Worm (Caenorhabditis elegans): ENCODE data around the gene F38E9.6.

Gene F38E9.6

ce11 chrX:16389973-16390372, 42.3 kb upstream of the F38E9.6 start:
- no peak for TF ChIP-seq gei-17 (GFP tag; optimal IDR thresholded peaks at IDR 0.05)
- no peak for TF ChIP-seq athp-1 (tag; optimal IDR thresholded peaks at IDR 0.05)
- TF ChIP-seq nhr-179 (tag; optimal IDR thresholded peaks at IDR 0.05), result no peak
- TF ChIP-seq K11D2.4 (GFP tag; IDR thresholded peaks at IDR 0.05), result no peak
- TF ChIP-seq ceh-58 (GFP tag; IDR thresholded peaks at IDR 0.05), result no peak
- TF ChIP-seq xnd-1 (tag; optimal IDR thresholded peaks at IDR 0.05), result no peak
- no peak for TF ChIP-seq madf-6 (GFP tag; IDR thresholded peaks at IDR 0.05)
- no peak for TF ChIP-seq lin-54 (GFP tag; optimal IDR thresholded peaks at IDR 0.05)
- TF ChIP-seq ets-4 (GFP tag; optimal IDR thresholded peaks at IDR 0.05), result no peak
- TF ChIP-seq aptf-2 (GFP tag; conservative IDR thresholded peaks at IDR 0.05), result no peak
- TF ChIP-seq ceh-91 (GFP tag; IDR thresholded peaks at IDR 0.05), result no peak
- TF ChIP-seq F23B12.7 (tag; optimal IDR thresholded peaks at IDR 0.05; ENCODE audit: insufficient read depth), result no peak
- no peak for TF ChIP-seq cebp-2 (GFP tag; IDR thresholded peaks at IDR 0.05)
- TF ChIP-seq snpc-1.1 (tag; optimal IDR thresholded peaks at IDR 0.05; ENCODE audit: insufficient read depth), result no peak
- TF ChIP-seq F22D6.2 (tag; optimal IDR thresholded peaks at IDR 0.05), result no peak
- TF ChIP-seq ztf-22 (GFP tag; optimal IDR thresholded peaks at IDR 0.05), result no peak
- no peak for TF ChIP-seq madf-10 (tag; optimal IDR thresholded peaks at IDR 0.05)
- no peak for TF ChIP-seq zim-3 (tag; optimal IDR thresholded peaks at IDR 0.05)
- no peak for TF ChIP-seq B0336.3 (GFP tag; IDR thresholded peaks at IDR 0.05)

ce11 chrX:16391110-16391509, 41.1 kb upstream of the F38E9.6 start:
- no peak for TF ChIP-seq T07F8.4 (tag; optimal IDR thresholded peaks at IDR 0.05)
- TF ChIP-seq B0019.2 (GFP tag; conservative IDR thresholded peaks at IDR 0.05), result no peak

- TF ChIP-seq zfh-2 (GFP tag; conservative IDR thresholded peaks at IDR 0.05) (peak; percentile 87), Y79H2A.3 (GFP tag; conservative IDR thresholded peaks at IDR 0.05) (no peak)
Observed at ce11 chrX:16392107-16392506, 40.1 kb upstream of the F38E9.6 start.

ce11 chrX:16398420-16398925, 33.8 kb upstream of the F38E9.6 start, which contains the start of gene F01G12.18:
TSS of gene F01G12.18 (minus strand) at chrX:16398470.
- TF ChIP-seq ztf-18 (tag; optimal IDR thresholded peaks at IDR 0.05), result no peak
- TF ChIP-seq nhr-80 (tag; optimal IDR thresholded peaks at IDR 0.05), result peak; percentile 29

ce11 chrX:16400897-16401296, 31.3 kb upstream of the F38E9.6 start:
- TF ChIP-seq atf-7 (tag; optimal IDR thresholded peaks at IDR 0.05) (no peak), efl-1 (GFP tag; optimal IDR thresholded peaks at IDR 0.05) (no peak), F22D6.2 (tag; optimal IDR thresholded peaks at IDR 0.05) (no peak), die-1 (tag; optimal IDR thresholded peaks at IDR 0.05) (no peak), B0035.1 (tag; optimal IDR thresholded peaks at IDR 0.05) (no peak), hmg-20 (GFP tag; IDR thresholded peaks at IDR 0.05) (no peak), snpc-3.4 (tag; optimal IDR thresholded peaks at IDR 0.05) (no peak), F37B4.10 (GFP tag; IDR thresholded peaks at IDR 0.05) (no peak), mel-28 (tag; optimal IDR thresholded peaks at IDR 0.05; ENCODE audit: borderline replicate concordance) (no peak), F49E8.2 (tag; optimal IDR thresholded peaks at IDR 0.05; ENCODE audit: insufficient read depth) (no peak), ceh-40 (GFP tag; IDR thresholded peaks at IDR 0.05) (no peak), lin-35 (GFP tag; optimal IDR thresholded peaks at IDR 0.05) (no peak), K11D2.4 (GFP tag; IDR thresholded peaks at IDR 0.05) (no peak), Y56A3A.18 (GFP tag; IDR thresholded peaks at IDR 0.05) (no peak), madf-8 (GFP tag; conservative IDR thresholded peaks at IDR 0.05) (no peak), egl-18 (GFP tag; IDR thresholded peaks at IDR 0.05) (no peak), ets-4 (GFP tag; optimal IDR thresholded peaks at IDR 0.05) (no peak), lin-54 (GFP tag; optimal IDR thresholded peaks at IDR 0.05) (no peak), xnd-1 (tag; optimal IDR thresholded peaks at IDR 0.05) (no peak), aptf-2 (GFP tag; conservative IDR thresholded peaks at IDR 0.05) (no peak)
